Worm (Caenorhabditis elegans): ENCODE data around the gene K10D11.4.

- no peak for TF ChIP-seq fkh-3 (tag; optimal IDR thresholded peaks at IDR 0.05)
- no peak for TF ChIP-seq unc-62 (GFP tag; optimal IDR thresholded peaks at IDR 0.05)
- TF ChIP-seq pha-4 (tag; optimal IDR thresholded peaks at IDR 0.05) = no peak
- TF ChIP-seq F37B4.10 (GFP tag; IDR thresholded peaks at IDR 0.05) = no peak
- TF ChIP-seq madf-10 (tag; optimal IDR thresholded peaks at IDR 0.05) = no peak
- no peak for TF ChIP-seq atf-7 (tag; optimal IDR thresholded peaks at IDR 0.05)
- no peak for TF ChIP-seq lag-1 (GFP tag; IDR thresholded peaks at IDR 0.05)
- TF ChIP-seq ceh-58 (GFP tag; IDR thresholded peaks at IDR 0.05) = no peak
- TF ChIP-seq hrde-1 (tag; optimal IDR thresholded peaks at IDR 0.05; ENCODE audit: borderline replicate concordance) = no peak
- TF ChIP-seq ama-1 (optimal IDR thresholded peaks at IDR 0.05) = no peak
- TF ChIP-seq ama-1 (GFP tag; optimal IDR thresholded peaks at IDR 0.05) = no peak
- no peak for TF ChIP-seq F10E7.11 (tag; optimal IDR thresholded peaks at IDR 0.05)
- TF ChIP-seq egl-18 (GFP tag; IDR thresholded peaks at IDR 0.05) = no peak
- no peak for TF ChIP-seq Y95B8A.8 (GFP tag; IDR thresholded peaks at IDR 0.05)
Measured at ce11 chrIV:12969141-12969540, 25.1 kb downstream of the K10D11.4 start, which contains the start of gene F55G11.2.

Measured in whole organism, young adult.